Worm (Caenorhabditis elegans) whole organism, mixed stage, embryonic: ENCODE measurements around the gene dmsr-1.

Experiments
- ceh-43 ChIP-seq: fragments of 200-800 bp; sonication (Bioruptor generic); optimal IDR thresholded peaks from 2 replicates; lab custom pipeline; 2018; ENCODE audit warnings: mild to moderate bottlenecking, missing genetic modification characterization, moderate library complexity, missing compliant biosample characterization
- snpc-4 ChIP-seq: fragments of 150-350 bp; optimal IDR thresholded peaks from 2 replicates; lab custom pipeline; 2014; ENCODE audit warnings: missing biosample characterization, missing genetic modification characterization

- no peak for TF ChIP-seq ceh-43 (GFP tag; lab: Kevin White, UChicago)
- no peak for TF ChIP-seq snpc-4 (tag; lab: Kevin White, UChicago)
Measured at ce11 chrV:11472209-11472608, 33.6 kb downstream of the dmsr-1 start, which contains the start of the genes nas-20 and nas-21.
